Worm (Caenorhabditis elegans) whole organism, L3 larva: ENCODE measurements around the gene Y53F4B.11.

Experiments used
- ama-1 ChIP-seq: fragments of 150-350 bp; optimal IDR thresholded peaks from 2 replicates; lab custom pipeline; 2018
- ceh-9 ChIP-seq: sonication (generic microtip); optimal IDR thresholded peaks from 2 replicates; lab custom pipeline; 2018; ENCODE audit warnings: missing biosample characterization, missing genetic modification characterization
- egl-27 ChIP-seq: sonication (generic microtip); optimal IDR thresholded peaks from 4 replicates; lab custom pipeline; 2017; ENCODE audit warnings: missing biosample characterization, missing genetic modification reagents, missing genetic modification characterization
- egl-5 ChIP-seq: fragments of 150-350 bp; optimal IDR thresholded peaks from 2 replicates; lab custom pipeline; 2017; ENCODE audit warnings: missing biosample characterization, missing genetic modification reagents, missing genetic modification characterization, inconsistent platforms
- elt-2 ChIP-seq: sonication (generic microtip); optimal IDR thresholded peaks from 2 replicates; lab custom pipeline; 2016; ENCODE audit warnings: missing genetic modification reagents, mild to moderate bottlenecking, missing genetic modification characterization, missing compliant biosample characterization
- hmg-11 ChIP-seq: sonication (generic microtip); optimal IDR thresholded peaks from 2 replicates; lab custom pipeline; 2016; ENCODE audit warnings: missing genetic modification characterization, missing compliant biosample characterization
- lin-39 ChIP-seq: fragments of 150-350 bp; optimal IDR thresholded peaks from 2 replicates; lab custom pipeline; 2018; ENCODE audit warnings: missing biosample characterization, missing genetic modification reagents, missing genetic modification characterization
- nhr-237 ChIP-seq: fragments of 150-350 bp; optimal IDR thresholded peaks from 2 replicates; lab custom pipeline; 2014; ENCODE audit warnings: missing biosample characterization, missing genetic modification characterization
- nhr-67 ChIP-seq: fragments of 150-350 bp; optimal IDR thresholded peaks from 2 replicates; lab custom pipeline; 2014; ENCODE audit warnings: missing biosample characterization, missing genetic modification characterization
- pha-4 ChIP-seq: fragments of 150-350 bp; optimal IDR thresholded peaks from 2 replicates; lab custom pipeline; 2014; ENCODE audit warnings: missing biosample characterization, missing genetic modification reagents, missing genetic modification characterization
- skn-1 ChIP-seq: fragments of 150-350 bp; optimal IDR thresholded peaks from 2 replicates; lab custom pipeline; 2014; ENCODE audit warnings: missing biosample characterization, missing genetic modification characterization
- unc-62 ChIP-seq: fragments of 150-350 bp; sonication (generic microtip); optimal IDR thresholded peaks from 4 replicates; lab custom pipeline; 2014; ENCODE audit warnings: missing biosample characterization, missing genetic modification reagents, missing genetic modification characterization
- ztf-4 ChIP-seq: fragments of 150-350 bp; optimal IDR thresholded peaks from 2 replicates; lab custom pipeline; 2014; ENCODE audit warnings: missing biosample characterization, missing genetic modification characterization

Y53F4B.11 gene

DNA sequence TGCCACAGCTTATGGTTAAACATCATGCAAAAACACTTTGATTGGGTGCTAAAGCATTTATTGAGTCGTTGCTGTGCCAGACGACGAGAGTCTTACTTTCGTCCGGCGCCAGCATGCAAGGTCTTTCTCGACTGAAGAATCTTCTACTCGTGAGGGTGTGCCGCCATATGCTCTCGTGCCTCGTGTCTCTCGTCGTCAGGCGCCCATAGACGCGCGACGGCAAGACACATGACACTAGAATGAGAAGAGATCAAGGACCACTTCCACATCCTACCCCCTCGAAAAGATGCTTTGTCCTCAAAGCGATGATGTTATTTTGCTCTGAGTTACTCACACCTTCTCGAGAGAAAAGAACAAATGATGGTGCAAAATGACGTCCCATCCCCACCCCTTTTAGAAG lies 32.2 kb downstream of the Y53F4B.11 start:
- peak; percentile 50 for TF ChIP-seq lin-39

DNA sequence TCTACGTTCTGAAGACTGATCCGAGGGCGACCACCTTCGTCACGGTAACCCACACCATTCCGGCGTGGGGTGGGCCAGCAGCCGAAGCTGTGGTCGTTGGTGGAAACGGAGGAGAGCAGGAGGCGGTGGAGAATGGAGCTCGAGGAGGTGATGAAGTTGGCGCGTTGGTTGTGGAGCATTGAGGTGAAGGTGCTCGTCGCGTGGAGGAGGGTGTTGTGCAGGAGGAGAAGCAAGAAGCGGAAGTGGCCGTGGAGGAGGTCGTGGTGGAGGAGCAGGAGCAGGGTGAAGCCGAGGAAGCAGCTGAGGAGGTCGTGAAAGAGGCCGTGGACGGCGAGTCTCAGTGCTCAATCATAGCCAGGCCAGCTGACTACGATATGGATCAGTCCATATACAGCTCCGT lies 47.7 kb downstream of the Y53F4B.11 start, which contains the start of gene Y53F4B.17:
Gene Y53F4B.17 (plus strand): TSS at position 375 of the 400 bp plus-strand sequence.
- TF ChIP-seq unc-62 (GFP tag; lab: Kevin White, UChicago) (no peak), ceh-9 (no peak), egl-5 (no peak), pha-4 (tag; lab: Kevin White, UChicago) (no peak), egl-27 (tag; lab: Kevin White, UChicago) (no peak), ztf-4 (no peak), nhr-67 (tag; lab: Kevin White, UChicago) (no peak), skn-1 (no peak), nhr-237 (tag; lab: Kevin White, UChicago) (no peak), hmg-11 (tag; lab: Kevin White, UChicago) (no peak), elt-2 (no peak), ama-1 (lab: Kevin White, UChicago) (no peak)
